Worm (Caenorhabditis elegans): ENCODE data around the gene F13H8.11.
A peak's percentile ranks its signal among the peaks of the same experiment; 100 is the strongest.

Gene F13H8.11

ce11 chrII:6250782-6251461 lies 8.9 kb downstream of the F13H8.11 start, which contains the start of gene phb-2:
phb-2 (plus strand) TSS chrII:6251411.
- no peak for TF ChIP-seq hnd-1 (tag; optimal IDR thresholded peaks at IDR 0.05)
- peak; percentile 7 for TF ChIP-seq aly-1 (tag; optimal IDR thresholded peaks at IDR 0.05)
- peak; percentile 39 for TF ChIP-seq F13C5.2 (tag; optimal IDR thresholded peaks at IDR 0.05)

ce11 chrII:6248503-6248902 lies 11.3 kb downstream of the F13H8.11 start:
- peak; percentile 82 for TF ChIP-seq flt-1 (GFP tag; IDR thresholded peaks at IDR 0.05)
- TF ChIP-seq tbx-11 (GFP tag; IDR thresholded peaks at IDR 0.05), result peak; percentile 91
- TF ChIP-seq F13C5.2 (tag; optimal IDR thresholded peaks at IDR 0.05), result peak; percentile 56
- TF ChIP-seq hmbx-1 (tag; optimal IDR thresholded peaks at IDR 0.05), result peak; percentile 50
- peak; percentile 95 for TF ChIP-seq hmg-4 (GFP tag; optimal IDR thresholded peaks at IDR 0.05)
- TF ChIP-seq ceh-36 (tag; optimal IDR thresholded peaks at IDR 0.05), result peak; percentile 95
- peak; percentile 95 for TF ChIP-seq aly-1 (tag; optimal IDR thresholded peaks at IDR 0.05)
- peak; percentile 82 for TF ChIP-seq ceh-13 (GFP tag; optimal IDR thresholded peaks at IDR 0.05)
- TF ChIP-seq B0310.2 (tag; optimal IDR thresholded peaks at IDR 0.05), result peak; percentile 79
- peak; percentile 60 for TF ChIP-seq tra-4 (tag; optimal IDR thresholded peaks at IDR 0.05)
- peak; percentile 89 for TF ChIP-seq scrt-1 (GFP tag; IDR thresholded peaks at IDR 0.05)
- peak; percentile 78 for TF ChIP-seq tbx-37 (GFP tag; conservative IDR thresholded peaks at IDR 0.05)
- peak; percentile 72 for TF ChIP-seq hnd-1 (tag; optimal IDR thresholded peaks at IDR 0.05)
- TF ChIP-seq sea-1 (GFP tag; conservative IDR thresholded peaks at IDR 0.05), result peak; percentile 90
- TF ChIP-seq pes-1 (GFP tag; IDR thresholded peaks at IDR 0.05), result peak; percentile 91
- TF ChIP-seq ama-1 (optimal IDR thresholded peaks at IDR 0.05), result no peak
- TF ChIP-seq ets-7 (tag; optimal IDR thresholded peaks at IDR 0.05), result peak; percentile 81

ce11 chrII:6248029-6248428 lies 11.8 kb downstream of the F13H8.11 start:
- TF ChIP-seq ets-7 (tag; optimal IDR thresholded peaks at IDR 0.05) (no peak), tbx-11 (GFP tag; IDR thresholded peaks at IDR 0.05) (no peak), flt-1 (GFP tag; IDR thresholded peaks at IDR 0.05) (no peak), ceh-36 (tag; optimal IDR thresholded peaks at IDR 0.05) (no peak), F13C5.2 (tag; optimal IDR thresholded peaks at IDR 0.05) (no peak), sea-1 (GFP tag; conservative IDR thresholded peaks at IDR 0.05) (no peak), pes-1 (GFP tag; IDR thresholded peaks at IDR 0.05) (no peak), hnd-1 (tag; optimal IDR thresholded peaks at IDR 0.05) (no peak), tbx-37 (GFP tag; conservative IDR thresholded peaks at IDR 0.05) (no peak), scrt-1 (GFP tag; IDR thresholded peaks at IDR 0.05) (no peak), B0310.2 (tag; optimal IDR thresholded peaks at IDR 0.05) (no peak), hmbx-1 (tag; optimal IDR thresholded peaks at IDR 0.05) (no peak), ceh-13 (GFP tag; optimal IDR thresholded peaks at IDR 0.05) (no peak), hmg-4 (GFP tag; optimal IDR thresholded peaks at IDR 0.05) (no peak), aly-1 (tag; optimal IDR thresholded peaks at IDR 0.05) (no peak), ama-1 (optimal IDR thresholded peaks at IDR 0.05) (no peak), tra-4 (tag; optimal IDR thresholded peaks at IDR 0.05) (no peak)

ce11 chrII:6247011-6247410 lies 12.8 kb downstream of the F13H8.11 start, which contains the start of gene T24H7.2:
T24H7.2 (plus strand) TSS chrII:6247311.
- TF ChIP-seq hmbx-1 (tag; optimal IDR thresholded peaks at IDR 0.05), result no peak
- TF ChIP-seq hmg-4 (GFP tag; optimal IDR thresholded peaks at IDR 0.05), result no peak
- no peak for TF ChIP-seq ets-7 (tag; optimal IDR thresholded peaks at IDR 0.05)
- TF ChIP-seq ceh-36 (tag; optimal IDR thresholded peaks at IDR 0.05), result no peak
- TF ChIP-seq F13C5.2 (tag; optimal IDR thresholded peaks at IDR 0.05), result no peak
- no peak for TF ChIP-seq tra-4 (tag; optimal IDR thresholded peaks at IDR 0.05)
- no peak for TF ChIP-seq aly-1 (tag; optimal IDR thresholded peaks at IDR 0.05)

- TF ChIP-seq tbx-11 (GFP tag; IDR thresholded peaks at IDR 0.05), result no peak
- no peak for TF ChIP-seq aly-1 (tag; optimal IDR thresholded peaks at IDR 0.05)
Measured at ce11 chrII:6246054-6246453, 13.8 kb downstream of the F13H8.11 start, which contains the start of gene lelo-1. lelo-1 (plus strand) TSS chrII:6246354.

- TF ChIP-seq ceh-13 (GFP tag; optimal IDR thresholded peaks at IDR 0.05) (no peak), tbx-37 (GFP tag; conservative IDR thresholded peaks at IDR 0.05) (no peak), sea-1 (GFP tag; conservative IDR thresholded peaks at IDR 0.05) (no peak), F13C5.2 (tag; optimal IDR thresholded peaks at IDR 0.05) (no peak)
Measured at ce11 chrII:6245199-6245702, 14.6 kb downstream of the F13H8.11 start, which contains the start of gene blos-4. blos-4 (plus strand) TSS chrII:6245249.

ce11 chrII:6244171-6244570 lies 15.7 kb downstream of the F13H8.11 start, which contains the start of gene tat-4:
tat-4 (minus strand) TSS chrII:6244287.
- TF ChIP-seq aly-1 (tag; optimal IDR thresholded peaks at IDR 0.05) (no peak), B0310.2 (tag; optimal IDR thresholded peaks at IDR 0.05) (no peak), ets-7 (tag; optimal IDR thresholded peaks at IDR 0.05) (no peak), pes-1 (GFP tag; IDR thresholded peaks at IDR 0.05) (no peak), scrt-1 (GFP tag; IDR thresholded peaks at IDR 0.05) (no peak), tra-4 (tag; optimal IDR thresholded peaks at IDR 0.05) (no peak), hmbx-1 (tag; optimal IDR thresholded peaks at IDR 0.05) (no peak), flt-1 (GFP tag; IDR thresholded peaks at IDR 0.05) (no peak), hnd-1 (tag; optimal IDR thresholded peaks at IDR 0.05) (no peak), sea-1 (GFP tag; conservative IDR thresholded peaks at IDR 0.05) (no peak), F13C5.2 (tag; optimal IDR thresholded peaks at IDR 0.05) (no peak), ama-1 (optimal IDR thresholded peaks at IDR 0.05) (no peak), tbx-37 (GFP tag; conservative IDR thresholded peaks at IDR 0.05) (no peak), ceh-36 (tag; optimal IDR thresholded peaks at IDR 0.05) (no peak), tbx-11 (GFP tag; IDR thresholded peaks at IDR 0.05) (no peak), hmg-4 (GFP tag; optimal IDR thresholded peaks at IDR 0.05) (no peak), ceh-13 (GFP tag; optimal IDR thresholded peaks at IDR 0.05) (no peak)
